Worm (Caenorhabditis elegans) whole organism, L4 larva: ENCODE data around the gene T07F12.4.

Source experiments
- Y105C5A.15 ChIP-seq: fragments of 200-800 bp; sonication (Bioruptor generic); IDR thresholded peaks from 2 replicates; pipeline ENCODE4 v1.3.6; 2022; ENCODE audit warnings: missing genetic modification characterization, missing compliant biosample characterization
- dmd-8 ChIP-seq: fragments of 200-800 bp; sonication (Bioruptor generic); IDR thresholded peaks from 2 replicates; pipeline ENCODE4 v1.3.6; 2022; ENCODE audit warnings: missing genetic modification characterization, missing compliant biosample characterization
- dpl-1 ChIP-seq: fragments of 150-350 bp; optimal IDR thresholded peaks from 2 replicates; lab custom pipeline; 2014; ENCODE audit warnings: missing biosample characterization, missing genetic modification reagents, missing genetic modification characterization
- lin-13 ChIP-seq: fragments of 150-350 bp; optimal IDR thresholded peaks from 2 replicates; lab custom pipeline; 2014; ENCODE audit warnings: missing biosample characterization, missing genetic modification reagents, missing genetic modification characterization
- lin-39 ChIP-seq: fragments of 150-350 bp; optimal IDR thresholded peaks from 2 replicates; lab custom pipeline; 2014; ENCODE audit warnings: missing biosample characterization, missing genetic modification reagents, missing genetic modification characterization
- madf-9 ChIP-seq: fragments of 200-800 bp; sonication (Bioruptor generic); conservative IDR thresholded peaks from 2 replicates; pipeline ENCODE4 v1.3.6; 2022; ENCODE audit warnings: missing genetic modification reagents, missing genetic modification characterization, missing compliant biosample characterization
- nhr-11 ChIP-seq: fragments of 150-350 bp; optimal IDR thresholded peaks from 2 replicates; lab custom pipeline; 2014; ENCODE audit warnings: missing biosample characterization, missing genetic modification characterization
- unc-39 ChIP-seq: sonication (generic microtip); optimal IDR thresholded peaks from 2 replicates; lab custom pipeline; 2017; ENCODE audit warnings: missing biosample characterization, missing genetic modification characterization
- ztf-11 ChIP-seq: fragments of 150-350 bp; optimal IDR thresholded peaks from 2 replicates; lab custom pipeline; 2014; ENCODE audit warnings: missing biosample characterization, missing genetic modification characterization

- no peak for TF ChIP-seq nhr-11 (tag; lab: Kevin White, UChicago)
- no peak for TF ChIP-seq dpl-1 (GFP tag; lab: Kevin White, UChicago)
- TF ChIP-seq Y105C5A.15 (GFP tag; lab: Robert Waterston, UW) = no peak
- TF ChIP-seq lin-13 (GFP tag; lab: Kevin White, UChicago) = no peak
- no peak for TF ChIP-seq lin-39 (tag; lab: Kevin White, UChicago)
- TF ChIP-seq dmd-8 (GFP tag; lab: Robert Waterston, UW) = no peak
- no peak for TF ChIP-seq ztf-11
- no peak for TF ChIP-seq madf-9 (GFP tag; lab: Robert Waterston, UW)
- TF ChIP-seq unc-39 (tag; lab: Kevin White, UChicago) = no peak
Observed at ce11 chrX:4879998-4880397, 20.6 kb downstream of the T07F12.4 start.
